In genomic region chr3L:1404549-1404948, dm6 we compare ENCODE assay signal across 2 fruit fly cellular contexts.
TF ChIP-seq lines count a peak whose summit lies in the region.

No protein-coding gene starts in this region.

- TF ChIP-seq CTCF in whole organism, embryonic (GFP tag; optimal IDR thresholded peaks at IDR 0.05; lab: Kevin White, UChicago) = no peak

TF ChIP-seq in whole organism, embryonic, 481 proteins besides CTCF, POLR2A, EP300 and RAD21:
- TF ChIP-seq CG13287 (GFP tag; IDR thresholded peaks at IDR 0.05; lab: Robert Waterston, UW; ENCODE audit: partially characterized antibody) = no peak
- TF ChIP-seq CG7271 (tag; optimal IDR thresholded peaks at IDR 0.05; lab: Kevin White, UChicago) = peak; percentile 21
- TF ChIP-seq knrl (GFP tag; IDR thresholded peaks at IDR 0.05; lab: Robert Waterston, UW; ENCODE audit: partially characterized antibody) = no peak
- TF ChIP-seq CG9727 (GFP tag; optimal IDR thresholded peaks at IDR 0.05; lab: Kevin White, UChicago) = no peak
- no peak for TF ChIP-seq Hey (tag; optimal IDR thresholded peaks at IDR 0.05; lab: Kevin White, UChicago)
- peak; percentile 90 for TF ChIP-seq cad (GFP tag; optimal IDR thresholded peaks at IDR 0.05; lab: Kevin White, UChicago)
- TF ChIP-seq zen (tag; optimal IDR thresholded peaks at IDR 0.05; lab: Kevin White, UChicago) = peak; percentile 67
- TF ChIP-seq pfk (GFP tag; optimal IDR thresholded peaks at IDR 0.05; lab: Kevin White, UChicago) = no peak

TF ChIP-seq in whole organism, prepupa, 60 proteins besides CTCF, POLR2A, EP300 and RAD21:
- peak; percentile 31 for TF ChIP-seq svp (GFP tag; lab: Kevin White, UChicago)
- TF ChIP-seq Gug (GFP tag; IDR thresholded peaks at IDR 0.05; lab: Robert Waterston, UW) = no peak
